Worm (Caenorhabditis elegans): ENCODE results near the gene kcnl-4.
A peak's percentile ranks its signal among the peaks of the same experiment; 100 is the strongest.

The kcnl-4 gene

ce11 chrV:14505745-14506214 is 25.1 kb upstream of the kcnl-4 start:
- TF ChIP-seq fos-1 (tag; optimal IDR thresholded peaks at IDR 0.05) (peak; percentile 90), peb-1 (tag; optimal IDR thresholded peaks at IDR 0.05) (no peak), elt-1 (tag; optimal IDR thresholded peaks at IDR 0.05) (peak; percentile 85), egl-27 (tag; optimal IDR thresholded peaks at IDR 0.05) (peak; percentile 73), elt-3 (tag; optimal IDR thresholded peaks at IDR 0.05) (no peak), blmp-1 (tag; optimal IDR thresholded peaks at IDR 0.05; ENCODE audit: insufficient read depth) (peak; percentile 33), sma-9 (GFP tag; optimal IDR thresholded peaks at IDR 0.05) (peak; percentile 40), sma-9 (tag; optimal IDR thresholded peaks at IDR 0.05) (no peak), lin-39 (tag; optimal IDR thresholded peaks at IDR 0.05) (no peak), snpc-4 (tag; optimal IDR thresholded peaks at IDR 0.05) (no peak), sma-3 (GFP tag; optimal IDR thresholded peaks at IDR 0.05) (peak; percentile 44), nhr-21 (tag; optimal IDR thresholded peaks at IDR 0.05) (peak; percentile 85), ceh-16 (tag; optimal IDR thresholded peaks at IDR 0.05) (peak; percentile 89), nhr-129 (tag; optimal IDR thresholded peaks at IDR 0.05) (no peak), mdl-1 (tag; optimal IDR thresholded peaks at IDR 0.05) (peak in 1 of 2 experiments; percentile 4), unc-39 (tag; optimal IDR thresholded peaks at IDR 0.05) (no peak), gmeb-1 (tag; optimal IDR thresholded peaks at IDR 0.05) (peak; percentile 24), dmd-4 (tag; optimal IDR thresholded peaks at IDR 0.05) (no peak), nhr-25 (tag; optimal IDR thresholded peaks at IDR 0.05) (peak; percentile 48), ama-1 (optimal IDR thresholded peaks at IDR 0.05) (no peak), skn-1 (tag; optimal IDR thresholded peaks at IDR 0.05) (peak; percentile 28), sem-4 (tag; optimal IDR thresholded peaks at IDR 0.05) (peak; percentile 42)

DNA sequence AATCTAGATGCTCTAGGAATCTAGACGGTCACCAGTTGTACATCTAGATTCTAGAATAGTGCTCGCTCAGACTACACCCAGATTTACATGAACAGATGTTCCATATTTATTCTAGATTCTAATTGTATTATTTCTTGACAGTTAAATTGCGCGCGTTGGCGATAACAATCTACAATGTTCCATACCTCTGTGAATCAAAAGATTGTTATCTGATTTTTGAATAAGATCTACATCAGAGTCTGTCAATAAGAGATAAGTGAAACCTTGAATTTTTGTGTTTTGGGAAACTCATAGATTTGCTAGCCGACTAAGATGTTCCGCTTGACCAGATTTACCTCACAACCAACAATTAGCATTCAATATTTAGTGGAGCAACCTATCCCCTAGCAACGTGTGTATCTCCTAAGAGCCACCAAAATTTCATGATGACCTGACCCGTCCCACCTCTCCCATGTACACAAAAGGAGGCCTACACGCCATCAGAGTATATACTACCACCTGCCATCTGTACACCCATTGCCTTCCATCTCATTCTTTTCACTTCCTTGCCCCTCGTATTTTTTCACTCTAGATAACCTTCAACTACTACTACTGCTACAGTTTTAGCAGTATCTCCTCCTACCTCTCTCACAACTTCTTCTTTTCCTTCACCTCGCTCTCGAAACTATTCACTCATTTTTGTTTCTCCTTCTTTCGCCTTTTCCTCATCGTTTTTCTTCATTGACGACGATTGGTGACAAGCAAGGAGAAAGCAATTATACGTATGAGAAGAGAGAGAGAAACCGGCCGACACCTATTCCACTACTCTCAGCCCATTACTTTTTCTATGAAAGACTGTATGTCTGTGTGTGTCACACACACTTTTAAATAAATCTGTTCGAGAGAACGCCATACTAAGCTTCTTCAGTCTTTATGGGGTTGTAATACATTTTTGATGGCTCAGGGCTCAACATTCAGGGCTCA is 23.9 kb upstream of the kcnl-4 start:
- peak; percentile 100 for TF ChIP-seq elt-1 (tag; optimal IDR thresholded peaks at IDR 0.05)
- TF ChIP-seq nhr-237 (tag; optimal IDR thresholded peaks at IDR 0.05) = no peak
- peak; percentile 84 for TF ChIP-seq nhr-25 (tag; optimal IDR thresholded peaks at IDR 0.05)
- no peak for TF ChIP-seq ztf-1 (GFP tag; conservative IDR thresholded peaks at IDR 0.05)
- peak; percentile 84 for TF ChIP-seq egl-27 (tag; optimal IDR thresholded peaks at IDR 0.05)
- peak; percentile 100 for TF ChIP-seq ceh-16 (tag; optimal IDR thresholded peaks at IDR 0.05)
- peak; percentile 98 for TF ChIP-seq nhr-23 (tag; optimal IDR thresholded peaks at IDR 0.05)
- TF ChIP-seq blmp-1 (tag; optimal IDR thresholded peaks at IDR 0.05; ENCODE audit: insufficient read depth) = peak; percentile 90
- no peak for TF ChIP-seq nhr-12 (tag; optimal IDR thresholded peaks at IDR 0.05)
- no peak for TF ChIP-seq unc-39 (tag; optimal IDR thresholded peaks at IDR 0.05)
- peak; percentile 60 for TF ChIP-seq sem-4 (tag; optimal IDR thresholded peaks at IDR 0.05)
- peak; percentile 94 for TF ChIP-seq sma-9 (GFP tag; optimal IDR thresholded peaks at IDR 0.05)
- no peak for TF ChIP-seq sma-9 (tag; optimal IDR thresholded peaks at IDR 0.05)
- no peak for TF ChIP-seq nhr-11 (tag; optimal IDR thresholded peaks at IDR 0.05)
- TF ChIP-seq lsy-2 (tag; optimal IDR thresholded peaks at IDR 0.05) = peak in 1 of 2 experiments; percentile 15
- TF ChIP-seq mab-5 (tag; optimal IDR thresholded peaks at IDR 0.05) = no peak

DNA sequence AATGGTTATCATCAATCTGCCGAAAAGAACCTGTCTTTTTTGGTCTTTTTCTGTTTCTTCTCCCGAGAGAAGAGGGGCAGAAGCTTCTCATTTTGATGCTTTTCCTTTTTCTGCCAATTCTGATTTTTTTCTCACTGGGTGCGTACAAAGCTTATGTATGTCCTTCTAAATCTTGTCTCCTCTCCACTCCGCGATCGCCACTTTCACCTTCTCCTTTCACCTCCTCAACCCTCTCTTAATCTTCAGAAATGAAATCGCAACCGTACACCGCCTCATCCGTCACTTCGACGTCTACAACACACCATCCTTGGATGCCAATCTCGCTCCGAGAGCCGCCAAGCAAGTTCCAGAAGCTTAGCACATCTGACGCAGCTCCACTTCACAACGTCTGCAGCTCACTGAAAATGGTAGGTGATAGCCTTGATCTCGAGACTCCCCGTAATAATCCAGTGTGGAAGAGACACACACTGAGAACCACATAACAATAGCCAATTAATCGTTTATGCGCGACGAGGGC is 22.9 kb upstream of the kcnl-4 start, which contains the start of gene R02D5.1:
TSS of gene R02D5.1 (plus strand) at position 245 of the 517 bp plus-strand sequence.
- TF ChIP-seq ztf-1 (GFP tag; conservative IDR thresholded peaks at IDR 0.05) (no peak), blmp-1 (tag; optimal IDR thresholded peaks at IDR 0.05; ENCODE audit: insufficient read depth) (peak; percentile 88)

- TF ChIP-seq R02D3.7 (tag; optimal IDR thresholded peaks at IDR 0.05) (no peak), nhr-11 (tag; optimal IDR thresholded peaks at IDR 0.05) (no peak), nhr-129 (tag; optimal IDR thresholded peaks at IDR 0.05) (no peak), egl-27 (tag; optimal IDR thresholded peaks at IDR 0.05) (no peak), crh-2 (tag; optimal IDR thresholded peaks at IDR 0.05) (no peak), mbf-1 (tag; optimal IDR thresholded peaks at IDR 0.05) (no peak), gmeb-1 (tag; optimal IDR thresholded peaks at IDR 0.05) (no peak), nhr-6 (tag; optimal IDR thresholded peaks at IDR 0.05) (no peak), ZK546.5 (tag; optimal IDR thresholded peaks at IDR 0.05) (no peak)
Observed at ce11 chrV:14508556-14508955, 22.4 kb upstream of the kcnl-4 start.
